Fruit fly (Drosophila melanogaster) whole organism, prepupa: Measurements from ENCODE around the gene Syx1A.

Source experiments
- CG10669 ChIP-seq: fragments of 200-800 bp; sonication (Bioruptor generic); optimal IDR thresholded peaks from 3 replicates; lab custom pipeline; 2018; ENCODE audit warnings: missing biosample characterization, mild to moderate bottlenecking, missing genetic modification characterization, moderate library complexity
- CG11294 ChIP-seq: fragments of 200-800 bp; sonication (Bioruptor generic); IDR thresholded peaks from 2 replicates; pipeline ENCODE4 v1.3.6; 2022; ENCODE audit warnings: missing biosample characterization, missing genetic modification characterization
- CG11902 ChIP-seq: fragments of 200-800 bp; sonication (Bioruptor generic); optimal IDR thresholded peaks from 3 replicates; lab custom pipeline; 2016; ENCODE audit warnings: missing biosample characterization, missing genetic modification characterization
- CG15336 ChIP-seq: fragments of 200-800 bp; sonication (Bioruptor generic); IDR thresholded peaks from 2 replicates; pipeline ENCODE4 v1.3.6; 2022; ENCODE audit warnings: missing biosample characterization, missing genetic modification characterization
- CG1621 ChIP-seq: fragments of 200-800 bp; sonication (Bioruptor generic); optimal IDR thresholded peaks from 3 replicates; lab custom pipeline; 2018; ENCODE audit warnings: missing biosample characterization, mild to moderate bottlenecking, missing genetic modification characterization
- CG16779 ChIP-seq: fragments of 200-800 bp; sonication (Bioruptor generic); optimal IDR thresholded peaks from 3 replicates; lab custom pipeline; 2017; ENCODE audit warnings: missing biosample characterization, mild to moderate bottlenecking, missing genetic modification characterization
- CG3032 ChIP-seq: fragments of 200-800 bp; optimal IDR thresholded peaks from 2 replicates; lab custom pipeline; 2019; ENCODE audit warnings: missing biosample characterization, mild to moderate bottlenecking, missing genetic modification characterization, moderate library complexity
- CG32006 ChIP-seq: fragments of 200-800 bp; sonication (Bioruptor generic); optimal IDR thresholded peaks from 3 replicates; lab custom pipeline; 2017; ENCODE audit warnings: missing biosample characterization, mild to moderate bottlenecking, missing genetic modification characterization
- CG34406 ChIP-seq: fragments of 200-800 bp; sonication (Bioruptor generic); optimal IDR thresholded peaks from 3 replicates; lab custom pipeline; 2016; ENCODE audit warnings: missing biosample characterization, missing genetic modification characterization
- CG3919 ChIP-seq: fragments of 200-800 bp; sonication (Bioruptor generic); optimal IDR thresholded peaks from 3 replicates; lab custom pipeline; 2016; ENCODE audit warnings: missing biosample characterization, missing genetic modification characterization
- CG4318 ChIP-seq: fragments of 200-800 bp; sonication (Bioruptor generic); optimal IDR thresholded peaks from 3 replicates; lab custom pipeline; 2017; ENCODE audit warnings: missing biosample characterization, mild to moderate bottlenecking, missing genetic modification characterization
- CG6276 ChIP-seq: fragments of 200-800 bp; sonication (Bioruptor generic); optimal IDR thresholded peaks from 2 replicates; lab custom pipeline; 2017; ENCODE audit warnings: missing biosample characterization, mild to moderate bottlenecking, missing genetic modification characterization
- CG6792 ChIP-seq: fragments of 200-800 bp; sonication (Bioruptor generic); optimal IDR thresholded peaks from 3 replicates; lab custom pipeline; 2016; ENCODE audit warnings: missing biosample characterization, missing genetic modification characterization
- CG6808 ChIP-seq: fragments of 200-800 bp; sonication (Bioruptor generic); optimal IDR thresholded peaks from 3 replicates; lab custom pipeline; 2017; ENCODE audit warnings: missing biosample characterization, missing genetic modification characterization, mild to moderate bottlenecking, moderate library complexity, missing genetic modification reagents
- CG6854 ChIP-seq: fragments of 200-800 bp; sonication (Bioruptor generic); optimal IDR thresholded peaks from 2 replicates; lab custom pipeline; 2017; ENCODE audit warnings: missing biosample characterization, mild to moderate bottlenecking, missing genetic modification characterization
- CG7368 ChIP-seq: fragments of 200-800 bp; sonication (Bioruptor generic); optimal IDR thresholded peaks from 3 replicates; lab custom pipeline; 2016; ENCODE audit warnings: missing biosample characterization, missing genetic modification characterization
- CG8119 ChIP-seq: fragments of 200-800 bp; sonication (Bioruptor generic); IDR thresholded peaks from 3 replicates; pipeline ENCODE4 v1.3.6; 2022; ENCODE audit warnings: missing biosample characterization, missing genetic modification characterization
- CG8319 ChIP-seq: fragments of 200-800 bp; sonication (Bioruptor generic); optimal IDR thresholded peaks from 3 replicates; lab custom pipeline; 2016; ENCODE audit warnings: missing biosample characterization, missing genetic modification characterization
- CG8632 ChIP-seq: fragments of 200-800 bp; sonication (Bioruptor generic); optimal IDR thresholded peaks from 3 replicates; lab custom pipeline; 2016; ENCODE audit warnings: missing biosample characterization, missing genetic modification characterization
- Eip75B ChIP-seq: fragments of 200-800 bp; sonication (Bioruptor generic); optimal IDR thresholded peaks from 3 replicates; lab custom pipeline; 2016; ENCODE audit warnings: missing biosample characterization, missing genetic modification characterization
- Eip78C ChIP-seq: fragments of 200-800 bp; sonication (Bioruptor generic); peaks from one replicate; lab custom pipeline; 2016; ENCODE audit warnings: missing biosample characterization, missing genetic modification characterization
- Eip93F ChIP-seq: fragments of 200-800 bp; sonication (Bioruptor generic); optimal IDR thresholded peaks from 2 replicates; lab custom pipeline; 2016; ENCODE audit warnings: missing biosample characterization, mild to moderate bottlenecking, missing genetic modification characterization
- Ets21C ChIP-seq: fragments of 200-800 bp; sonication (Bioruptor generic); optimal IDR thresholded peaks from 3 replicates; lab custom pipeline; 2016; ENCODE audit warnings: missing biosample characterization, missing genetic modification characterization
- Ets96B ChIP-seq: fragments of 200-800 bp; optimal IDR thresholded peaks from 2 replicates; lab custom pipeline; 2019; ENCODE audit warnings: missing biosample characterization, mild to moderate bottlenecking, missing genetic modification characterization, moderate library complexity
- Gug ChIP-seq: fragments of 200-800 bp; sonication (Bioruptor generic); IDR thresholded peaks from 2 replicates; pipeline ENCODE4 v1.3.6; 2022; ENCODE audit warnings: missing biosample characterization, missing genetic modification characterization
- Hr39 ChIP-seq: fragments of 200-800 bp; sonication (Bioruptor generic); optimal IDR thresholded peaks from 2 replicates; lab custom pipeline; 2016; ENCODE audit warnings: missing biosample characterization, missing genetic modification characterization
- Met ChIP-seq: fragments of 200-800 bp; sonication (Bioruptor generic); optimal IDR thresholded peaks from 3 replicates; lab custom pipeline; 2016; ENCODE audit warnings: missing biosample characterization, missing genetic modification characterization
- Smox ChIP-seq: fragments of 200-800 bp; sonication (Bioruptor generic); optimal IDR thresholded peaks from 3 replicates; lab custom pipeline; 2016; ENCODE audit warnings: missing biosample characterization, missing genetic modification characterization
- Sox102F ChIP-seq: fragments of 200-800 bp; sonication (Bioruptor generic); optimal IDR thresholded peaks from 2 replicates; lab custom pipeline; 2016; ENCODE audit warnings: missing biosample characterization, mild to moderate bottlenecking, missing genetic modification characterization
- Sox14 ChIP-seq: fragments of 200-800 bp; sonication (Bioruptor generic); optimal IDR thresholded peaks from 3 replicates; lab custom pipeline; 2016; ENCODE audit warnings: missing biosample characterization, missing genetic modification characterization
- Sox15 ChIP-seq: fragments of 200-800 bp; sonication (Bioruptor generic); optimal IDR thresholded peaks from 3 replicates; lab custom pipeline; 2016; ENCODE audit warnings: missing biosample characterization, missing genetic modification characterization
- cyc ChIP-seq: fragments of 200-800 bp; sonication (Bioruptor generic); optimal IDR thresholded peaks from 3 replicates; lab custom pipeline; 2016; ENCODE audit warnings: missing biosample characterization, missing genetic modification characterization
- dac ChIP-seq: fragments of 200-800 bp; sonication (Bioruptor generic); optimal IDR thresholded peaks from 2 replicates; lab custom pipeline; 2017; ENCODE audit warnings: missing biosample characterization, mild to moderate bottlenecking, missing genetic modification characterization
- dsx ChIP-seq: fragments of 200-800 bp; optimal IDR thresholded peaks from 3 replicates; lab custom pipeline; 2019; ENCODE audit warnings: missing biosample characterization, mild to moderate bottlenecking, missing genetic modification characterization, moderate library complexity; ENCODE audit not compliant: poor library complexity, severe bottlenecking
- esn ChIP-seq: fragments of 200-800 bp; sonication (Bioruptor generic); optimal IDR thresholded peaks from 2 replicates; lab custom pipeline; 2016; ENCODE audit warnings: missing biosample characterization, mild to moderate bottlenecking, missing genetic modification characterization, moderate library complexity
- fd85E ChIP-seq: fragments of 200-800 bp; sonication (Bioruptor generic); optimal IDR thresholded peaks from 3 replicates; lab custom pipeline; 2016; ENCODE audit warnings: missing biosample characterization, missing genetic modification characterization
- fkh ChIP-seq: fragments of 200-800 bp; sonication (Bioruptor generic); optimal IDR thresholded peaks from 3 replicates; lab custom pipeline; 2017; ENCODE audit warnings: missing biosample characterization, mild to moderate bottlenecking, missing genetic modification characterization, moderate library complexity
- lz ChIP-seq: fragments of 200-800 bp; sonication (Bioruptor generic); optimal IDR thresholded peaks from 3 replicates; lab custom pipeline; 2016; ENCODE audit warnings: missing biosample characterization, missing genetic modification characterization
- net ChIP-seq: fragments of 200-800 bp; sonication (Bioruptor generic); optimal IDR thresholded peaks from 3 replicates; lab custom pipeline; 2016; ENCODE audit warnings: missing biosample characterization, missing genetic modification characterization
- salr ChIP-seq, 2 experiments: fragments of 200-800 bp; sonication (Bioruptor generic); optimal IDR thresholded peaks; 3 replicates each; lab custom pipeline; 2016 to 2018; ENCODE audit warnings: missing biosample characterization in 2 of 2, missing genetic modification characterization in 2 of 2, mild to moderate bottlenecking in 1 of 2
- spab ChIP-seq: fragments of 200-800 bp; sonication (Bioruptor generic); optimal IDR thresholded peaks from 2 replicates; lab custom pipeline; 2017; ENCODE audit warnings: missing biosample characterization, mild to moderate bottlenecking, missing genetic modification characterization, missing genetic modification reagents
- ss ChIP-seq, 2 experiments: fragments of 200-800 bp; sonication (Bioruptor generic); optimal IDR thresholded peaks; 2 replicates in 1 of 2; 3 replicates in 1 of 2; lab custom pipeline; 2017 to 2018; ENCODE audit warnings: mild to moderate bottlenecking in 2 of 2, missing biosample characterization in 2 of 2, missing genetic modification characterization in 2 of 2, moderate library complexity in 1 of 2
- topi ChIP-seq: fragments of 200-800 bp; sonication (Bioruptor generic); optimal IDR thresholded peaks from 3 replicates; lab custom pipeline; 2016; ENCODE audit warnings: missing biosample characterization, missing genetic modification characterization
- vri ChIP-seq: fragments of 200-800 bp; sonication (Bioruptor generic); optimal IDR thresholded peaks from 3 replicates; lab custom pipeline; 2016; ENCODE audit warnings: missing biosample characterization, mild to moderate bottlenecking, missing genetic modification characterization

Gene Syx1A

DNA sequence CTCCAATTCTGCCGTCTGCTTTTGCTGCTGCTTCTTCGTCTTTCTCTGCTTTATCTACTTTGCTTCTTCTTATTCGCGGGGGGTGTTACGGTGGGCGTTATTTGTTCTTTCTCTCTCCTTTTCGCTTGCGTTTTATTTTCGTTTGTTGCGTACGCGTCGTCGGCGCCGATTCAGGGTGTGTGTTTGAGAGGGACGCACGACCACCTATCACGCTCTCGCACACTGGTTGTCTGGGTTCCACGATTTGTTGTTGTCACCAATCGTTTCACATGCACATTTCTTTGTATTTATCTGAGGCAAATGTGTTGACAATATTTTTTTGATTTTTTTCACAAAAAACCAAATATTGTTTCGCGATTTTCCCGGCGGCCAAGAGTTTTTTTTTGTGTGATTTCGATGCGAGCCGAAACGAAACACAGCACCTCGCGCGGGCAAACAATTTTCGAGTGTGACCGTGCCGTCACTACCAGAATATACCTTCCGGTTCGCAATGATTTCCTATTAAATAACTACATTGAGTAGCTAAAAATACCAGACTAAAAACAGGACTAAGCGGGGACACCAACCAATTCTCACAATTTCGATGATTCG lies at the start of gene Syx1A:
Syx1A (minus strand) TSS at position 452 of the 591 bp plus-strand sequence.
- TF ChIP-seq CG32006 (peak; percentile 12), CG6854 (GFP tag; lab: Kevin White, UChicago) (peak; percentile 61), Eip75B (peak; percentile 8), vri (GFP tag; lab: Kevin White, UChicago) (peak; percentile 21), Sox15 (no peak), CG11294 (no peak), Eip78C (GFP tag; lab: Kevin White, UChicago) (peak; percentile 23), CG11902 (GFP tag; lab: Kevin White, UChicago) (no peak), Sox102F (GFP tag; lab: Kevin White, UChicago) (peak; percentile 2), Smox (GFP tag; lab: Kevin White, UChicago) (no peak), CG7368 (no peak), CG6276 (GFP tag; lab: Kevin White, UChicago) (peak; percentile 22), CG16779 (tag; lab: Kevin White, UChicago) (peak; percentile 61), CG34406 (GFP tag; lab: Kevin White, UChicago) (peak; percentile 37), CG3919 (GFP tag; lab: Kevin White, UChicago) (peak; percentile 27), fkh (peak; percentile 89), fd85E (GFP tag; lab: Kevin White, UChicago) (peak; percentile 35), cyc (no peak), CG6808 (GFP tag; lab: Kevin White, UChicago) (peak; percentile 7), Sox14 (peak; percentile 47), esn (peak; percentile 39), dac (GFP tag; lab: Kevin White, UChicago) (no peak), ss (GFP tag; optimal IDR thresholded peaks at IDR 0.05; lab: Kevin White, UChicago) (peak; percentile 18 to 34), CG6792 (GFP tag; lab: Kevin White, UChicago) (no peak), topi (GFP tag; lab: Kevin White, UChicago) (peak; percentile 27)

DNA sequence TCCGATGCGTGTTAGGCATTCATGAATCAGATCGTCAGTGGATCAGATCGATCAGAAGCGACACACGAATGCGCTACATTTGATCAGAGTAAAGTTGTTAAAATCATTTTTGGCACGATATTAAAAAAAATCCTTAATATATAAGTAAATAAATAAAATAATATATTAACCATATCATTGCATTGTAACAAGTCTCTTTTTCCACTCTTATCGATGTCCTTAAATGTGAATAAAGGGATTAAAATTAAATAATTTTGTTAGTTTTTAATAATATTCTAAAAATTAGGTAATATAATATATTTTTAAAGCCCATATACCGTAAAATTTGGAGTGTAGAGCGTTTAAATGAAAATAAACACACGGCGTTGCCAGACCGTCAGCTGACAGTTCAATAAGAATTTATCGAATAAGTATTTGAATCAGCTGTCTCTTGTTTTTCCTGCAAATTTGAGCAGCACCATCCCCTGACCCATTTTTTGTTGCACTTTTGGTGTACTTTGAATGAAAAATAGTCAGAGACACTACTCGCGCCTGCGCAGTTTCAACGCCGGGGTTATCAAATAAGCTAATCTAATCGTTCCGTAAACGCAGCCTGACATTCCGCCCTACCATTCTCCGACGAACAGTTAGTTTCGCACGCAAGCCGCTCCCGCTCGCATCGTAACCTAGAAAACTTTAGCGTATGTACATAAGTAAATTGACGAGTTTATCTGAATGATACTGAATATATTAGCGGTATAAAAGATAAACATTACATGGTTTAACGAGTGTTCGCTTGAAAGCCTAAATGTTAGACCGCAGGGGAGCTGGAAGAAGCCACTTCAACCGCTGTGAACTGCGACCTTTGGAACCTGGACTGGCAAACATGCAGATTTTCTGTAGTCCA lies 46.6 kb upstream of the Syx1A start, which contains the start of the genes p38a and CG6178:
p38a (minus strand) TSS at position 398 of the 886 bp plus-strand sequence.
CG6178 (plus strand) TSS at position 424 of the 886 bp plus-strand sequence.
- TF ChIP-seq CG32006 (peak; percentile 100), Gug (GFP tag; lab: Robert Waterston, UW) (peak; percentile 98), CG15336 (GFP tag; lab: Robert Waterston, UW) (peak; percentile 99), dsx (GFP tag; lab: Kevin White, UChicago) (peak; percentile 98), CG8319 (GFP tag; lab: Kevin White, UChicago) (peak; percentile 88), CG6792 (GFP tag; lab: Kevin White, UChicago) (peak; percentile 95), Met (GFP tag; lab: Kevin White, UChicago) (peak; percentile 91), vri (GFP tag; lab: Kevin White, UChicago) (peak; percentile 82), Ets21C (GFP tag; lab: Kevin White, UChicago) (peak; percentile 72), topi (GFP tag; lab: Kevin White, UChicago) (peak; percentile 92), lz (GFP tag; lab: Kevin White, UChicago) (peak; percentile 92), spab (GFP tag; lab: Kevin White, UChicago) (peak; percentile 96), CG8119 (GFP tag; lab: Robert Waterston, UW) (peak; percentile 100), CG3919 (GFP tag; lab: Kevin White, UChicago) (peak; percentile 96), CG1621 (tag; lab: Kevin White, UChicago) (peak; percentile 88), Eip75B (peak; percentile 86), CG6276 (GFP tag; lab: Kevin White, UChicago) (peak; percentile 99), dac (GFP tag; lab: Kevin White, UChicago) (peak; percentile 96), CG16779 (tag; lab: Kevin White, UChicago) (peak; percentile 97), salr (GFP tag; optimal IDR thresholded peaks at IDR 0.05; lab: Kevin White, UChicago) (peak; percentile 89 to 97), CG7368 (peak; percentile 95), net (GFP tag; lab: Kevin White, UChicago) (peak; percentile 91), CG3032 (tag; lab: Kevin White, UChicago) (peak; percentile 99), fkh (peak; percentile 86), CG6854 (GFP tag; lab: Kevin White, UChicago) (peak; percentile 95), CG10669 (GFP tag; lab: Kevin White, UChicago) (peak; percentile 97), Eip93F (GFP tag; lab: Kevin White, UChicago) (peak; percentile 81), Ets96B (tag; lab: Kevin White, UChicago) (peak; percentile 99), CG11294 (peak; percentile 98), CG8632 (peak; percentile 99), CG4318 (GFP tag; lab: Kevin White, UChicago) (peak; percentile 99), fd85E (GFP tag; lab: Kevin White, UChicago) (peak; percentile 72), Hr39 (GFP tag; lab: Kevin White, UChicago) (peak; percentile 84), ss (GFP tag; optimal IDR thresholded peaks at IDR 0.05; lab: Kevin White, UChicago) (peak; percentile 95 to 98)
